Comparison of ENCODE assay signal across 3 fruit fly cellular contexts in the genomic region with DNA sequence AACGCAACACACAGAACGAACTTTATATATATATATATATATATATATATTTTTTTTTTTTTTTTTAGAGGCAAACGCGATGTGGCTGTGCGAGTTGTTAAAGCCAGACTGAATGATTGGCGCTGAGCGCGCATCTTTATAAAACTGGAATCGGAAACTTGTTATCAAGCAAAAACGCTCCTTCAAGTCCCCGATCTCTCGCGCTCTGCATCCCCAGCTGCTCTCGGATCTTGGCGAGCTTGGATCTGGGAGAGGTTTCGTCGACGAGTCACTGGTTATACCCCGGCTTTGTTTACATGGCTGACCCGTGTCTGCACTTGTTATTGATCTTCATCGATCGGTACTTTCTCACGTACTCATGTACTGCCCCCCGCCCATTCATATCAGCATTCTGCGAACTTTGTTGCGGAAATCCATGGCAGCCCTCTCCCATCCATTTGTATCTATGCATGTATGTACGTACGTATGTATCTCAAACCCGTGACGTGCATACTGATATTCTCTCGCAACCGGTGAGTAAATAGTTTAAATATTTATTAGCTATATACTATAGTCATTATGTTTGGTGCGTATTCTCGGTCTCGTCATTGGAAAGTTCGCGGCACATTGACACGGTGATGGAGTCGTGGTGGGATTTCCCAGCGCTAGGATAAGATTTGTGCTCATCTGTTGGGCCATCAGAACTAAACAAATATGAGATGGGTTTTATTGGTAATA.
TF ChIP-seq lines count a peak whose summit lies in the region.

Gene Spn28Dc, minus strand, starts transcription at position 51 of the 717 bp plus-strand sequence.

TF ChIP-seq in whole organism, adult, 20 proteins besides CTCF, POLR2A, EP300 and RAD21 (continued from another document):
- no peak for TF ChIP-seq pad (GFP tag; optimal IDR thresholded peaks at IDR 0.05; lab: Kevin White, UChicago)
- no peak for TF ChIP-seq ovo (GFP tag; optimal IDR thresholded peaks at IDR 0.05; lab: Kevin White, UChicago)
- TF ChIP-seq kay (GFP tag; lab: Kevin White, UChicago; ENCODE audit: borderline replicate concordance) = no peak
TF ChIP-seq in whole organism, adult: peak in this region for 5.

TF ChIP-seq in whole organism, embryonic, 481 proteins besides CTCF, POLR2A, EP300 and RAD21 (continued from another document):
- TF ChIP-seq gcm (GFP tag; optimal IDR thresholded peaks at IDR 0.05; lab: Kevin White, UChicago) (no peak), CG2116 (GFP tag; optimal IDR thresholded peaks at IDR 0.05; lab: Kevin White, UChicago) (no peak), CG9797 (GFP tag; optimal IDR thresholded peaks at IDR 0.05; lab: Kevin White, UChicago) (no peak), NfI (GFP tag; optimal IDR thresholded peaks at IDR 0.05; lab: Kevin White, UChicago) (no peak), CG13894 (tag; optimal IDR thresholded peaks at IDR 0.05; lab: Kevin White, UChicago) (peak; percentile 28), cad (GFP tag; optimal IDR thresholded peaks at IDR 0.05; lab: Kevin White, UChicago) (no peak), CG12769 (tag; optimal IDR thresholded peaks at IDR 0.05; lab: Kevin White, UChicago) (peak; percentile 22), CG6254 (GFP tag; optimal IDR thresholded peaks at IDR 0.05; lab: Kevin White, UChicago) (no peak), sug (tag; optimal IDR thresholded peaks at IDR 0.05; lab: Kevin White, UChicago) (peak; percentile 15), CG14965 (GFP tag; optimal IDR thresholded peaks at IDR 0.05; lab: Kevin White, UChicago; ENCODE audit: borderline replicate concordance) (no peak), h (optimal IDR thresholded peaks at IDR 0.05; lab: Kevin White, UChicago) (no peak), Hr78 (GFP tag; optimal IDR thresholded peaks at IDR 0.05; lab: Kevin White, UChicago) (no peak), Dip3 (GFP tag; optimal IDR thresholded peaks at IDR 0.05; lab: Kevin White, UChicago) (no peak), insv (GFP tag; optimal IDR thresholded peaks at IDR 0.05; lab: Kevin White, UChicago) (no peak), CG6689 (GFP tag; IDR thresholded peaks at IDR 0.05; lab: Robert Waterston, UW) (no peak), Spps (tag; optimal IDR thresholded peaks at IDR 0.05; lab: Kevin White, UChicago) (no peak), Doc3 (GFP tag; IDR thresholded peaks at IDR 0.05; lab: Robert Waterston, UW; ENCODE audit: partially characterized antibody) (no peak), Taf1 (GFP tag; IDR thresholded peaks at IDR 0.05; lab: Robert Waterston, UW) (no peak), CG13296 (GFP tag; optimal IDR thresholded peaks at IDR 0.05; lab: Kevin White, UChicago) (no peak), NC2α (GFP tag; optimal IDR thresholded peaks at IDR 0.05; lab: Kevin White, UChicago) (no peak), CG16813 (GFP tag; IDR thresholded peaks at IDR 0.05; lab: Robert Waterston, UW; ENCODE audit: partially characterized antibody) (no peak), HLHmδ (GFP tag; optimal IDR thresholded peaks at IDR 0.05; lab: Kevin White, UChicago) (no peak), gcm2 (GFP tag; optimal IDR thresholded peaks at IDR 0.05; lab: Kevin White, UChicago) (no peak), CG10565 (GFP tag; optimal IDR thresholded peaks at IDR 0.05; lab: Kevin White, UChicago) (no peak), Scr (GFP tag; IDR thresholded peaks at IDR 0.05; lab: Robert Waterston, UW; ENCODE audit: partially characterized antibody) (no peak), dpn (GFP tag; optimal IDR thresholded peaks at IDR 0.05; lab: Kevin White, UChicago) (no peak), Aef1 (GFP tag; IDR thresholded peaks at IDR 0.05; lab: Robert Waterston, UW) (no peak), Drgx (GFP tag; IDR thresholded peaks at IDR 0.05; lab: Robert Waterston, UW) (no peak), Med (GFP tag; lab: Kevin White, UChicago) (peak; percentile 80), Hey (tag; optimal IDR thresholded peaks at IDR 0.05; lab: Kevin White, UChicago) (no peak), CG2889 (GFP tag; IDR thresholded peaks at IDR 0.05; lab: Robert Waterston, UW) (no peak), CG4707 (GFP tag; optimal IDR thresholded peaks at IDR 0.05; lab: Kevin White, UChicago) (no peak), pnt (GFP tag; optimal IDR thresholded peaks at IDR 0.05; lab: Kevin White, UChicago) (no peak), CG17359 (tag; optimal IDR thresholded peaks at IDR 0.05; lab: Kevin White, UChicago) (no peak), zf30C (GFP tag; optimal IDR thresholded peaks at IDR 0.05; lab: Kevin White, UChicago) (no peak), bbx (GFP tag; IDR thresholded peaks at IDR 0.05; lab: Robert Waterston, UW; ENCODE audit: partially characterized antibody) (no peak), HmgD (GFP tag; optimal IDR thresholded peaks at IDR 0.05; lab: Kevin White, UChicago) (no peak), HLH4C (GFP tag; IDR thresholded peaks at IDR 0.05; lab: Robert Waterston, UW; ENCODE audit: partially characterized antibody) (no peak), chinmo (GFP tag; IDR thresholded peaks at IDR 0.05; lab: Robert Waterston, UW; ENCODE audit: partially characterized antibody) (0 out of 4 replicates have a peak, but pooled peaks have one; percentile 55), Jarid2 (GFP tag; optimal IDR thresholded peaks at IDR 0.05; lab: Kevin White, UChicago) (peak; percentile 31), CG11695 (GFP tag; IDR thresholded peaks at IDR 0.05; lab: Robert Waterston, UW) (no peak), CG11504 (tag; optimal IDR thresholded peaks at IDR 0.05; lab: Kevin White, UChicago) (no peak), nau (GFP tag; optimal IDR thresholded peaks at IDR 0.05; lab: Kevin White, UChicago) (no peak), twi (tag; optimal IDR thresholded peaks at IDR 0.05; lab: Kevin White, UChicago) (no peak), CG10979 (tag; optimal IDR thresholded peaks at IDR 0.05; lab: Kevin White, UChicago) (no peak), Chrac-16 (GFP tag; optimal IDR thresholded peaks at IDR 0.05; lab: Kevin White, UChicago) (no peak), sob (GFP tag; IDR thresholded peaks at IDR 0.05; lab: Robert Waterston, UW) (no peak)

TF ChIP-seq in whole organism, prepupa, 60 proteins besides CTCF, POLR2A, EP300 and RAD21 (continued from another document):
- TF ChIP-seq CG6808 (GFP tag; optimal IDR thresholded peaks at IDR 0.05; lab: Kevin White, UChicago) (peak; percentile 59), Hr4 (GFP tag; optimal IDR thresholded peaks at IDR 0.05; lab: Kevin White, UChicago) (no peak), vri (GFP tag; optimal IDR thresholded peaks at IDR 0.05; lab: Kevin White, UChicago) (peak; percentile 8), Eip93F (GFP tag; optimal IDR thresholded peaks at IDR 0.05; lab: Kevin White, UChicago) (peak; percentile 10), Blimp-1 (GFP tag; optimal IDR thresholded peaks at IDR 0.05; lab: Kevin White, UChicago) (no peak), CG6163 (GFP tag; IDR thresholded peaks at IDR 0.05; lab: Robert Waterston, UW) (peak; percentile 19; the same call in 1 of the 3 replicates), CG11294 (GFP tag; IDR thresholded peaks at IDR 0.05; lab: Robert Waterston, UW) (no peak), Eip75B (GFP tag; optimal IDR thresholded peaks at IDR 0.05; lab: Kevin White, UChicago) (no peak), CG34406 (GFP tag; optimal IDR thresholded peaks at IDR 0.05; lab: Kevin White, UChicago) (no peak), CG11762 (GFP tag; optimal IDR thresholded peaks at IDR 0.05; lab: Kevin White, UChicago; ENCODE audit: insufficient read depth) (peak; percentile 4), fkh (GFP tag; optimal IDR thresholded peaks at IDR 0.05; lab: Kevin White, UChicago) (peak; percentile 25), Eip78C (GFP tag; lab: Kevin White, UChicago) (peak; percentile 80), CG3032 (tag; optimal IDR thresholded peaks at IDR 0.05; lab: Kevin White, UChicago) (no peak), Lpt (GFP tag; optimal IDR thresholded peaks at IDR 0.05; lab: Kevin White, UChicago) (no peak), Ets21C (GFP tag; optimal IDR thresholded peaks at IDR 0.05; lab: Kevin White, UChicago) (no peak), dac (GFP tag; optimal IDR thresholded peaks at IDR 0.05; lab: Kevin White, UChicago) (no peak), Sox15 (GFP tag; optimal IDR thresholded peaks at IDR 0.05; lab: Kevin White, UChicago) (no peak), CG15336 (GFP tag; IDR thresholded peaks at IDR 0.05; lab: Robert Waterston, UW) (no peak), CG11902 (GFP tag; optimal IDR thresholded peaks at IDR 0.05; lab: Kevin White, UChicago) (no peak), fd59A (GFP tag; optimal IDR thresholded peaks at IDR 0.05; lab: Kevin White, UChicago) (no peak), Ets96B (tag; optimal IDR thresholded peaks at IDR 0.05; lab: Kevin White, UChicago) (no peak), CG3919 (GFP tag; optimal IDR thresholded peaks at IDR 0.05; lab: Kevin White, UChicago) (peak; percentile 20), CG10669 (GFP tag; optimal IDR thresholded peaks at IDR 0.05; lab: Kevin White, UChicago) (no peak), achi (GFP tag; optimal IDR thresholded peaks at IDR 0.05; lab: Kevin White, UChicago) (no peak), Gug (GFP tag; IDR thresholded peaks at IDR 0.05; lab: Robert Waterston, UW) (no peak), CG16779 (tag; optimal IDR thresholded peaks at IDR 0.05; lab: Kevin White, UChicago) (peak; percentile 60), dsx (GFP tag; optimal IDR thresholded peaks at IDR 0.05; lab: Kevin White, UChicago; ENCODE audit: poor library complexity, severe bottlenecking) (peak; percentile 96), CG32006 (GFP tag; optimal IDR thresholded peaks at IDR 0.05; lab: Kevin White, UChicago) (no peak), topi (GFP tag; optimal IDR thresholded peaks at IDR 0.05; lab: Kevin White, UChicago) (no peak), CG8119 (GFP tag; IDR thresholded peaks at IDR 0.05; lab: Robert Waterston, UW) (no peak), CG8632 (GFP tag; optimal IDR thresholded peaks at IDR 0.05; lab: Kevin White, UChicago) (no peak), CG6854 (GFP tag; optimal IDR thresholded peaks at IDR 0.05; lab: Kevin White, UChicago) (peak; percentile 90), lz (GFP tag; optimal IDR thresholded peaks at IDR 0.05; lab: Kevin White, UChicago) (no peak), eg (GFP tag; IDR thresholded peaks at IDR 0.05; lab: Robert Waterston, UW) (no peak), acj6 (GFP tag; optimal IDR thresholded peaks at IDR 0.05; lab: Kevin White, UChicago) (no peak), CG8319 (GFP tag; optimal IDR thresholded peaks at IDR 0.05; lab: Kevin White, UChicago) (no peak), CG9139 (GFP tag; optimal IDR thresholded peaks at IDR 0.05; lab: Kevin White, UChicago) (peak; percentile 64), CG6276 (GFP tag; optimal IDR thresholded peaks at IDR 0.05; lab: Kevin White, UChicago) (no peak), Smox (GFP tag; optimal IDR thresholded peaks at IDR 0.05; lab: Kevin White, UChicago) (no peak), Sox102F (GFP tag; optimal IDR thresholded peaks at IDR 0.05; lab: Kevin White, UChicago) (no peak), CG4318 (GFP tag; optimal IDR thresholded peaks at IDR 0.05; lab: Kevin White, UChicago) (no peak)
